Fruit fly (Drosophila melanogaster): ENCODE measurements around the gene Pi4KIIIalpha.

- TF ChIP-seq lola (GFP tag; optimal IDR thresholded peaks at IDR 0.05) (no peak), Kr (GFP tag; optimal IDR thresholded peaks at IDR 0.05) (no peak), zen2 (GFP tag; IDR thresholded peaks at IDR 0.05; ENCODE audit: partially characterized antibody) (no peak), wdn (GFP tag; IDR thresholded peaks at IDR 0.05) (no peak), dimm (GFP tag; IDR thresholded peaks at IDR 0.05) (no peak), cad (GFP tag; optimal IDR thresholded peaks at IDR 0.05) (no peak), tio (GFP tag; optimal IDR thresholded peaks at IDR 0.05) (no peak), prd (optimal IDR thresholded peaks at IDR 0.05) (no peak), prd (GFP tag; IDR thresholded peaks at IDR 0.05) (no peak), Pdp1 (GFP tag; optimal IDR thresholded peaks at IDR 0.05) (no peak), vfl (GFP tag; optimal IDR thresholded peaks at IDR 0.05) (no peak), eyg (GFP tag; optimal IDR thresholded peaks at IDR 0.05) (no peak), CG14050 (GFP tag; IDR thresholded peaks at IDR 0.05) (no peak), HmgZ (tag; optimal IDR thresholded peaks at IDR 0.05) (no peak), pan (optimal IDR thresholded peaks at IDR 0.05) (no peak), pan (GFP tag; optimal IDR thresholded peaks at IDR 0.05 in 1 of 2, IDR thresholded peaks at IDR 0.05 in 1 of 2) (no peak)
These were observed 13.3 kb downstream of the Pi4KIIIalpha start for dm6 chrX:2637914-2638313.
